Fruit fly (Drosophila melanogaster) whole organism, embryonic: ENCODE data around the gene CG44355.

Source experiments
- ATbp ChIP-seq: fragments of 200-800 bp; sonication (Bioruptor generic); optimal IDR thresholded peaks from 2 replicates; lab custom pipeline; 2017; ENCODE audit warnings: missing biosample characterization, mild to moderate bottlenecking, missing genetic modification characterization, missing genetic modification reagents
- Ada2b ChIP-seq: fragments of 200-800 bp; sonication (Bioruptor generic); IDR thresholded peaks from 2 replicates; pipeline ENCODE4 v1.3.6; 2022; ENCODE audit warnings: missing biosample characterization, missing genetic modification characterization
- Asciz ChIP-seq: fragments of 200-800 bp; sonication (Bioruptor generic); optimal IDR thresholded peaks from 2 replicates; lab custom pipeline; 2017; ENCODE audit warnings: missing biosample characterization, mild to moderate bottlenecking, missing genetic modification characterization, missing genetic modification reagents
- CG11456 ChIP-seq: fragments of 200-800 bp; sonication (Bioruptor generic); IDR thresholded peaks from 3 replicates; pipeline ENCODE4 v1.3.6; 2022; ENCODE audit warnings: missing biosample characterization, missing genetic modification characterization
- CG12104 ChIP-seq: fragments of 200-800 bp; sonication (Bioruptor generic); optimal IDR thresholded peaks from 3 replicates; lab custom pipeline; 2016; ENCODE audit warnings: missing biosample characterization, missing genetic modification characterization
- CG12219 ChIP-seq: fragments of 200-800 bp; sonication (Bioruptor generic); optimal IDR thresholded peaks from 3 replicates; lab custom pipeline; 2018; ENCODE audit warnings: missing biosample characterization, mild to moderate bottlenecking, missing genetic modification characterization
- CG14014 ChIP-seq: fragments of 200-800 bp; sonication (Bioruptor generic); IDR thresholded peaks from 2 replicates; pipeline ENCODE4 v1.3.6; 2022; ENCODE audit warnings: missing biosample characterization, missing genetic modification characterization
- CG14965 ChIP-seq: fragments of 200-800 bp; sonication (Bioruptor generic); optimal IDR thresholded peaks from 2 replicates; lab custom pipeline; 2016; ENCODE audit warnings: missing biosample characterization, missing genetic modification characterization, borderline replicate concordance
- CG17186 ChIP-seq: fragments of 200-800 bp; sonication (Bioruptor generic); optimal IDR thresholded peaks from 3 replicates; lab custom pipeline; 2017; ENCODE audit warnings: missing biosample characterization, missing genetic modification reagents, missing genetic modification characterization
- CG2202 ChIP-seq: fragments of 200-800 bp; sonication (Bioruptor generic); optimal IDR thresholded peaks from 2 replicates; lab custom pipeline; 2018; ENCODE audit warnings: missing biosample characterization, mild to moderate bottlenecking, missing genetic modification characterization
- CG2712 ChIP-seq: fragments of 200-800 bp; optimal IDR thresholded peaks from 3 replicates; lab custom pipeline; 2019; ENCODE audit warnings: missing biosample characterization, mild to moderate bottlenecking, missing genetic modification characterization, moderate library complexity
- CG3163 ChIP-seq: fragments of 200-800 bp; sonication (Bioruptor generic); optimal IDR thresholded peaks from 3 replicates; lab custom pipeline; 2016; ENCODE audit warnings: missing biosample characterization, missing genetic modification characterization
- CG32767 ChIP-seq: fragments of 200-800 bp; sonication (Bioruptor generic); IDR thresholded peaks from 2 replicates; pipeline ENCODE4 v1.3.6; 2022; ENCODE audit warnings: missing biosample characterization, missing genetic modification characterization
- CG4282 ChIP-seq: fragments of 200-800 bp; sonication (Bioruptor generic); optimal IDR thresholded peaks from 2 replicates; lab custom pipeline; 2016; ENCODE audit warnings: missing biosample characterization, missing genetic modification characterization
- CG43689 ChIP-seq: fragments of 200-800 bp; sonication (Bioruptor generic); IDR thresholded peaks from 2 replicates; pipeline ENCODE4 v1.3.6; 2022; ENCODE audit warnings: missing biosample characterization, missing genetic modification characterization
- CG6272 ChIP-seq: fragments of 200-800 bp; sonication (Bioruptor generic); IDR thresholded peaks from 2 replicates; pipeline ENCODE4 v1.3.6; 2022; ENCODE audit warnings: missing biosample characterization, missing genetic modification characterization
- CG7271 ChIP-seq: fragments of 200-800 bp; sonication (Bioruptor generic); optimal IDR thresholded peaks from 2 replicates; lab custom pipeline; 2018; ENCODE audit warnings: missing biosample characterization, mild to moderate bottlenecking, missing genetic modification characterization, moderate library complexity
- CG7372 ChIP-seq: fragments of 200-800 bp; sonication (Bioruptor generic); IDR thresholded peaks from 2 replicates; pipeline ENCODE4 v1.3.6; 2022; ENCODE audit warnings: missing biosample characterization, missing genetic modification characterization
- CG7745 ChIP-seq: fragments of 200-800 bp; sonication (Bioruptor generic); optimal IDR thresholded peaks from 2 replicates; lab custom pipeline; 2018; ENCODE audit warnings: missing biosample characterization, mild to moderate bottlenecking, missing genetic modification characterization, moderate library complexity
- CG7987 ChIP-seq: fragments of 200-800 bp; sonication (Bioruptor generic); optimal IDR thresholded peaks from 2 replicates; lab custom pipeline; 2018; ENCODE audit warnings: missing biosample characterization, mild to moderate bottlenecking, missing genetic modification characterization, moderate library complexity
- CG8924 ChIP-seq: fragments of 200-800 bp; optimal IDR thresholded peaks from 3 replicates; lab custom pipeline; 2019; ENCODE audit warnings: missing biosample characterization, mild to moderate bottlenecking, missing genetic modification characterization, moderate library complexity
- CG9727 ChIP-seq: fragments of 200-800 bp; sonication (Bioruptor generic); optimal IDR thresholded peaks from 3 replicates; lab custom pipeline; 2017; ENCODE audit warnings: missing biosample characterization, mild to moderate bottlenecking, missing genetic modification characterization
- Dref ChIP-seq: fragments of 200-800 bp; sonication (Bioruptor generic); IDR thresholded peaks from 2 replicates; pipeline ENCODE4 v1.3.6; 2022; ENCODE audit warnings: missing biosample characterization, missing genetic modification characterization
- H15 ChIP-seq: fragments of 200-800 bp; sonication (Bioruptor generic); IDR thresholded peaks from 3 replicates; pipeline ENCODE4 v1.3.6; 2022; ENCODE audit warnings: missing biosample characterization, missing genetic modification characterization
- Hmr ChIP-seq: fragments of 200-800 bp; sonication (Bioruptor generic); optimal IDR thresholded peaks from 3 replicates; lab custom pipeline; 2017; ENCODE audit warnings: mild to moderate bottlenecking, missing biosample characterization, missing genetic modification reagents, missing genetic modification characterization
- Max ChIP-seq: fragments of 200-800 bp; sonication (Bioruptor generic); optimal IDR thresholded peaks from 2 replicates; lab custom pipeline; 2016; ENCODE audit warnings: missing biosample characterization, mild to moderate bottlenecking, missing genetic modification characterization
- Meics ChIP-seq: fragments of 200-800 bp; sonication (Bioruptor generic); optimal IDR thresholded peaks from 2 replicates; lab custom pipeline; 2017; ENCODE audit warnings: missing biosample characterization, mild to moderate bottlenecking, missing genetic modification characterization
- Myb ChIP-seq: fragments of 200-800 bp; sonication (Bioruptor generic); optimal IDR thresholded peaks from 2 replicates; lab custom pipeline; 2016; ENCODE audit warnings: missing biosample characterization, missing genetic modification characterization
- Nf-YB ChIP-seq: fragments of 200-800 bp; sonication (Bioruptor generic); optimal IDR thresholded peaks from 3 replicates; lab custom pipeline; 2019; ENCODE audit warnings: missing biosample characterization, mild to moderate bottlenecking, missing genetic modification characterization, moderate library complexity
- Optix ChIP-seq: fragments of 200-800 bp; sonication (Bioruptor generic); IDR thresholded peaks from 3 replicates; pipeline ENCODE4 v1.3.6; 2022; ENCODE audit warnings: missing biosample characterization, missing genetic modification characterization
- PHDP ChIP-seq: fragments of 200-800 bp; sonication (Bioruptor generic); optimal IDR thresholded peaks from 3 replicates; lab custom pipeline; 2018; ENCODE audit warnings: missing biosample characterization, mild to moderate bottlenecking, missing genetic modification characterization, moderate library complexity
- az2 ChIP-seq: fragments of 200-800 bp; sonication (Bioruptor generic); optimal IDR thresholded peaks from 3 replicates; lab custom pipeline; 2016; ENCODE audit warnings: missing biosample characterization, missing genetic modification characterization
- chn ChIP-seq: fragments of 200-800 bp; sonication (Bioruptor generic); optimal IDR thresholded peaks from 2 replicates; lab custom pipeline; 2016; ENCODE audit warnings: missing biosample characterization, missing genetic modification characterization
- dimm ChIP-seq: fragments of 200-800 bp; sonication (Bioruptor generic); IDR thresholded peaks from 2 replicates; pipeline ENCODE4 v1.3.6; 2022; ENCODE audit warnings: missing biosample characterization, missing genetic modification characterization
- emc ChIP-seq: fragments of 200-800 bp; sonication (Bioruptor generic); optimal IDR thresholded peaks from 2 replicates; lab custom pipeline; 2016; ENCODE audit warnings: missing biosample characterization, missing genetic modification characterization
- esg ChIP-seq: fragments of 200-800 bp; sonication (Bioruptor generic); conservative IDR thresholded peaks from 2 replicates; pipeline ENCODE4 v1.3.6; 2022; ENCODE audit warnings: missing biosample characterization, missing genetic modification characterization
- gcm2 ChIP-seq: fragments of 200-800 bp; sonication (Bioruptor generic); optimal IDR thresholded peaks from 2 replicates; lab custom pipeline; 2016; ENCODE audit warnings: missing biosample characterization, missing genetic modification characterization
- gsb ChIP-seq: fragments of 200-800 bp; sonication (Bioruptor generic); IDR thresholded peaks from 2 replicates; pipeline ENCODE4 v1.3.6; 2022; ENCODE audit warnings: missing biosample characterization, missing genetic modification characterization
- gt ChIP-seq: fragments of 200-800 bp; sonication (Bioruptor generic); IDR thresholded peaks from 2 replicates; pipeline ENCODE4 v1.3.6; 2022; ENCODE audit warnings: missing biosample characterization, missing genetic modification characterization
- hb ChIP-seq: fragments of 200-800 bp; sonication (Bioruptor generic); IDR thresholded peaks from 3 replicates; pipeline ENCODE4 v1.3.6; 2022; ENCODE audit warnings: missing biosample characterization, missing genetic modification characterization; ENCODE audit not compliant: partially characterized antibody
- lab ChIP-seq: fragments of 200-800 bp; sonication (Bioruptor generic); optimal IDR thresholded peaks from 3 replicates; lab custom pipeline; 2017; ENCODE audit warnings: missing biosample characterization, missing genetic modification characterization, mild to moderate bottlenecking, moderate library complexity, missing genetic modification reagents
- lola ChIP-seq, 3 experiments: fragments of >200 bp in 2 of 3; fragments of 200-800 bp in 1 of 3; sonication (Bioruptor generic) in 1 of 3; optimal IDR thresholded peaks; 2 replicates each; lab custom pipeline; 2017 to 2019; ENCODE audit warnings: missing biosample characterization in 3 of 3, missing genetic modification characterization in 3 of 3, mild to moderate bottlenecking in 1 of 3, moderate library complexity in 1 of 3
- lov ChIP-seq, 2 experiments: fragments of 200-800 bp in 1 of 2; fragments of >200 bp in 1 of 2; sonication (Bioruptor generic) in 1 of 2; IDR thresholded peaks in 1 of 2; optimal IDR thresholded peaks in 1 of 2; 2 replicates in 1 of 2; 3 replicates in 1 of 2; pipeline versions ENCODE4 v1.3.6 to Lab custom; 2017 to 2022; ENCODE audit warnings: missing biosample characterization in 1 of 2, missing genetic modification characterization in 1 of 2
- run ChIP-seq: fragments of 200-800 bp; sonication (Bioruptor generic); optimal IDR thresholded peaks from 3 replicates; lab custom pipeline; 2018; ENCODE audit warnings: missing biosample characterization, mild to moderate bottlenecking, missing genetic modification characterization
- sisA ChIP-seq: fragments of 200-800 bp; sonication (Bioruptor generic); IDR thresholded peaks from 2 replicates; pipeline ENCODE4 v1.3.6; 2022; ENCODE audit warnings: missing biosample characterization, missing genetic modification characterization
- sqz ChIP-seq: fragments of 200-800 bp; sonication (Bioruptor generic); optimal IDR thresholded peaks from 3 replicates; lab custom pipeline; 2018; ENCODE audit warnings: missing biosample characterization, mild to moderate bottlenecking, missing genetic modification characterization
- sr ChIP-seq: fragments of 200-800 bp; sonication (Bioruptor generic); IDR thresholded peaks from 3 replicates; pipeline ENCODE4 v1.3.6; 2022; ENCODE audit warnings: missing biosample characterization, missing genetic modification characterization
- trh ChIP-seq: fragments of 200-800 bp; sonication (Bioruptor generic); optimal IDR thresholded peaks from 2 replicates; lab custom pipeline; 2016; ENCODE audit warnings: missing biosample characterization, missing genetic modification characterization
- usp ChIP-seq: fragments of >200 bp; optimal IDR thresholded peaks from 2 replicates; lab custom pipeline; 2017; ENCODE audit warnings: missing biosample characterization, missing genetic modification characterization
- zen2 ChIP-seq: fragments of 200-800 bp; sonication (Bioruptor generic); IDR thresholded peaks from 3 replicates; pipeline ENCODE4 v1.3.6; 2022; ENCODE audit warnings: missing biosample characterization, missing genetic modification characterization; ENCODE audit not compliant: partially characterized antibody

The CG44355 gene

DNA sequence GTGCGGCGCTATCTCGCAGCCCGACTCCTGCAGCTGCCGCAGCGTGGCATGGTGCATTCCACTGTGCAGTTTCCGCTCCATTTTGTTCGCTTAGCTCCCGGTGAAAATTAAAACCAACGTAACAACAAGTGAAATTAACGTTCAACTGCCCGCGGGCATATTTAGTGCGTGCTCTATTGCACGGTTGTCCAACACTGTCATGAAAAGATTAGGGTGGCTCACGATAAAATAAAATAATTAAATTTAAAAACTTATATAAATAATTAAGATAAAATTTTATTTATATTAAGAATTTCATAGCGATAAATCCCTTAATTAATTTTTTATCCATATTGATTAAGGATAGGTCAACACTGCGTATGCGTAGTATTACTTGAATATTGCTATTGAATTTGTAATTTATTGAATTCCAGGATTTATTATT lies 39.4 kb upstream of the CG44355 start, which contains the start of gene Pbgs (continued):
- peak; percentile 62 for TF ChIP-seq CG9727 (GFP tag; lab: Kevin White, UChicago)
- peak; percentile 72 for TF ChIP-seq CG7271
- TF ChIP-seq CG8924 (tag; lab: Kevin White, UChicago) = peak; percentile 76
- peak; percentile 57 for TF ChIP-seq Meics
- no peak for TF ChIP-seq trh (GFP tag; lab: Kevin White, UChicago)
- no peak; the same call in 1 of the 2 replicates for TF ChIP-seq gt
- peak; percentile 44 for TF ChIP-seq Myb (GFP tag; lab: Kevin White, UChicago)
- no peak for TF ChIP-seq gsb (GFP tag; lab: Robert Waterston, UW)
- TF ChIP-seq CG4282 (GFP tag; lab: Kevin White, UChicago) = no peak
- TF ChIP-seq Max (GFP tag; lab: Kevin White, UChicago) = no peak
- TF ChIP-seq CG7745 (tag; lab: Kevin White, UChicago) = no peak
- TF ChIP-seq CG7987 (GFP tag; lab: Kevin White, UChicago) = peak; percentile 2
- TF ChIP-seq Ada2b (GFP tag; lab: Robert Waterston, UW) = peak; percentile 43; the same call in 1 of the 2 replicates
- TF ChIP-seq CG7372 (GFP tag; lab: Robert Waterston, UW) = peak; percentile 59; the same call in 1 of the 2 replicates
- TF ChIP-seq lov (optimal IDR thresholded peaks at IDR 0.05; lab: Kevin White, UChicago) = no peak
- TF ChIP-seq lov (GFP tag; IDR thresholded peaks at IDR 0.05; lab: Robert Waterston, UW) = no peak
- TF ChIP-seq CG12104 (GFP tag; lab: Kevin White, UChicago) = no peak
- TF ChIP-seq lola (GFP tag; optimal IDR thresholded peaks at IDR 0.05; lab: Kevin White, UChicago) = no peak
- no peak for TF ChIP-seq chn (GFP tag; lab: Kevin White, UChicago)
- TF ChIP-seq CG2712 (tag; lab: Kevin White, UChicago) = peak; percentile 81
- TF ChIP-seq emc (GFP tag; lab: Kevin White, UChicago) = no peak
- no peak for TF ChIP-seq Nf-YB (GFP tag; lab: Kevin White, UChicago)
- no peak for TF ChIP-seq usp (GFP tag; lab: Kevin White, UChicago)
- TF ChIP-seq CG2202 = no peak
- no peak for TF ChIP-seq Optix (GFP tag; lab: Robert Waterston, UW)
- TF ChIP-seq CG6272 (GFP tag; lab: Robert Waterston, UW) = no peak
- TF ChIP-seq sisA (GFP tag; lab: Robert Waterston, UW) = no peak
- no peak for TF ChIP-seq Dref
- no peak for TF ChIP-seq zen2 (GFP tag; lab: Robert Waterston, UW)
- no peak for TF ChIP-seq esg (GFP tag; lab: Robert Waterston, UW)
- TF ChIP-seq hb (GFP tag; lab: Robert Waterston, UW) = no peak
- TF ChIP-seq sr (GFP tag; lab: Robert Waterston, UW) = no peak
- TF ChIP-seq lab (GFP tag; lab: Kevin White, UChicago) = peak; percentile 76
- TF ChIP-seq gcm2 = no peak
- peak; percentile 47 for TF ChIP-seq Hmr
- no peak for TF ChIP-seq CG14965 (GFP tag; lab: Kevin White, UChicago)
- 0 out of 3 replicates have a peak, but pooled peaks have one; percentile 3 for TF ChIP-seq CG11456 (GFP tag; lab: Robert Waterston, UW)
- no peak for TF ChIP-seq CG43689
- no peak for TF ChIP-seq az2 (GFP tag; lab: Kevin White, UChicago)
- no peak for TF ChIP-seq CG3163 (GFP tag; lab: Kevin White, UChicago)
- peak; percentile 33; the same call in 1 of the 2 replicates for TF ChIP-seq CG14014 (GFP tag; lab: Robert Waterston, UW)
- TF ChIP-seq CG12219 (GFP tag; lab: Kevin White, UChicago) = no peak
- peak; percentile 27 for TF ChIP-seq PHDP (tag; lab: Kevin White, UChicago)
- TF ChIP-seq ATbp (GFP tag; lab: Kevin White, UChicago) = peak; percentile 34
- no peak for TF ChIP-seq run
- peak; percentile 28 for TF ChIP-seq sqz
- no peak for TF ChIP-seq dimm (GFP tag; lab: Robert Waterston, UW)
- TF ChIP-seq CG17186 (GFP tag; lab: Kevin White, UChicago) = no peak
- peak; percentile 19 for TF ChIP-seq Asciz (GFP tag; lab: Kevin White, UChicago)
- no peak for TF ChIP-seq H15 (GFP tag; lab: Robert Waterston, UW)
- no peak for TF ChIP-seq CG32767 (GFP tag; lab: Robert Waterston, UW)
